Fruit fly (Drosophila melanogaster): ENCODE measurements around the gene CG4511.
A peak's percentile ranks its signal among the peaks of the same experiment; 100 is the strongest.

- TF ChIP-seq CG3726 (GFP tag; IDR thresholded peaks at IDR 0.05), result no peak
- no peak for TF ChIP-seq CG12104 (GFP tag; optimal IDR thresholded peaks at IDR 0.05)
- TF ChIP-seq CG30403 (GFP tag; optimal IDR thresholded peaks at IDR 0.05), result peak; percentile 7
- TF ChIP-seq NK7.1 (GFP tag; optimal IDR thresholded peaks at IDR 0.05), result no peak
- TF ChIP-seq NC2β (GFP tag; optimal IDR thresholded peaks at IDR 0.05), result no peak
- TF ChIP-seq CG9437 (GFP tag; optimal IDR thresholded peaks at IDR 0.05), result no peak
These were observed 34.6 kb downstream of the CG4511 start for dm6 chr3R:10888633-10889519.

All from whole organism, embryonic.